Fruit fly (Drosophila melanogaster) whole organism, embryonic: ENCODE measurements around the gene CG17819.
A peak's percentile ranks its signal among the peaks of the same experiment; 100 is the strongest.

ENCODE experiments used
- Awh ChIP-seq: fragments of 200-800 bp; sonication (Bioruptor generic); IDR thresholded peaks from 2 replicates; pipeline ENCODE4, ENCODE4 v1.3.6; 2022; ENCODE audit warnings: missing biosample characterization, missing genetic modification characterization
- CG10147 ChIP-seq: fragments of 200-800 bp; sonication (Bioruptor generic); optimal IDR thresholded peaks from 2 replicates; lab custom pipeline; 2019; ENCODE audit warnings: missing biosample characterization, mild to moderate bottlenecking, missing genetic modification characterization, moderate library complexity
- CG11093 ChIP-seq: fragments of 200-800 bp; sonication (Bioruptor generic); IDR thresholded peaks from 3 replicates; pipeline ENCODE4 v1.3.6; 2022; ENCODE audit warnings: missing biosample characterization, missing genetic modification characterization
- CG11504 ChIP-seq: fragments of 200-800 bp; sonication (Bioruptor generic); optimal IDR thresholded peaks from 3 replicates; lab custom pipeline; 2019; ENCODE audit warnings: missing biosample characterization, mild to moderate bottlenecking, missing genetic modification characterization, moderate library complexity
- CG11723 ChIP-seq: fragments of 200-800 bp; sonication (Bioruptor generic); optimal IDR thresholded peaks from 2 replicates; lab custom pipeline; 2017; ENCODE audit warnings: missing biosample characterization, mild to moderate bottlenecking, missing genetic modification characterization
- CG12236 ChIP-seq: fragments of 200-800 bp; sonication (Bioruptor generic); optimal IDR thresholded peaks from 2 replicates; lab custom pipeline; 2016; ENCODE audit warnings: missing biosample characterization, missing genetic modification characterization
- CG12299 ChIP-seq: fragments of 200-800 bp; sonication (Bioruptor generic); optimal IDR thresholded peaks from 2 replicates; lab custom pipeline; 2018; ENCODE audit warnings: missing biosample characterization, mild to moderate bottlenecking, missing genetic modification characterization
- CG14965 ChIP-seq: fragments of 200-800 bp; sonication (Bioruptor generic); optimal IDR thresholded peaks from 2 replicates; lab custom pipeline; 2016; ENCODE audit warnings: missing biosample characterization, missing genetic modification characterization, borderline replicate concordance
- CG1602 ChIP-seq: fragments of 200-800 bp; sonication (Bioruptor generic); optimal IDR thresholded peaks from 3 replicates; lab custom pipeline; 2016; ENCODE audit warnings: missing biosample characterization, missing genetic modification characterization
- CG17568 ChIP-seq: fragments of 200-800 bp; sonication (Bioruptor generic); optimal IDR thresholded peaks from 2 replicates; lab custom pipeline; 2018; ENCODE audit warnings: missing biosample characterization, mild to moderate bottlenecking, missing genetic modification characterization, moderate library complexity
- CG17829 ChIP-seq: fragments of 200-800 bp; optimal IDR thresholded peaks from 2 replicates; lab custom pipeline; 2019; ENCODE audit warnings: missing biosample characterization, mild to moderate bottlenecking, missing genetic modification characterization, moderate library complexity
- CG2116 ChIP-seq: fragments of 200-800 bp; sonication (Bioruptor generic); optimal IDR thresholded peaks from 3 replicates; lab custom pipeline; 2018; ENCODE audit warnings: missing biosample characterization, mild to moderate bottlenecking, missing genetic modification characterization
- CG2129 ChIP-seq: fragments of 200-800 bp; sonication (Bioruptor generic); IDR thresholded peaks from 2 replicates; pipeline ENCODE4 v1.3.6; 2022; ENCODE audit warnings: missing biosample characterization, missing genetic modification characterization; ENCODE audit not compliant: partially characterized antibody
- CG2199 ChIP-seq: fragments of 200-800 bp; sonication (Bioruptor generic); IDR thresholded peaks from 3 replicates; pipeline ENCODE4 v1.3.6; 2022; ENCODE audit warnings: missing biosample characterization, missing genetic modification characterization
- CG31224 ChIP-seq: fragments of 200-800 bp; sonication (Bioruptor generic); IDR thresholded peaks from 2 replicates; pipeline ENCODE4 v1.3.6; 2022; ENCODE audit warnings: missing biosample characterization, missing genetic modification characterization
- CG34224 ChIP-seq: fragments of 200-800 bp; sonication (Bioruptor generic); IDR thresholded peaks from 3 replicates; pipeline ENCODE4 v1.3.6; 2022; ENCODE audit warnings: missing biosample characterization, missing genetic modification characterization; ENCODE audit not compliant: partially characterized antibody
- CG6854 ChIP-seq: fragments of 200-800 bp; sonication (Bioruptor generic); optimal IDR thresholded peaks from 3 replicates; lab custom pipeline; 2017; ENCODE audit warnings: missing biosample characterization, mild to moderate bottlenecking, missing genetic modification characterization
- CG7928 ChIP-seq: fragments of 200-800 bp; sonication (Bioruptor generic); optimal IDR thresholded peaks from 2 replicates; lab custom pipeline; 2017; ENCODE audit warnings: missing biosample characterization, mild to moderate bottlenecking, missing genetic modification characterization
- CG8089 ChIP-seq: fragments of 200-800 bp; sonication (Bioruptor generic); optimal IDR thresholded peaks from 3 replicates; lab custom pipeline; 2016; ENCODE audit warnings: missing biosample characterization, missing genetic modification characterization
- CG8924 ChIP-seq: fragments of 200-800 bp; optimal IDR thresholded peaks from 3 replicates; lab custom pipeline; 2019; ENCODE audit warnings: missing biosample characterization, mild to moderate bottlenecking, missing genetic modification characterization, moderate library complexity
- CG8944 ChIP-seq: fragments of 200-800 bp; sonication (Bioruptor generic); optimal IDR thresholded peaks from 3 replicates; lab custom pipeline; 2016; ENCODE audit warnings: missing biosample characterization, missing genetic modification characterization
- CTCF ChIP-seq: fragments of 200-800 bp; sonication (Bioruptor generic); optimal IDR thresholded peaks from 2 replicates; lab custom pipeline; 2017; ENCODE audit warnings: missing biosample characterization, mild to moderate bottlenecking, missing genetic modification characterization, moderate library complexity
- Eip74EF ChIP-seq, 2 experiments: fragments of 200-800 bp in 1 of 2; fragments of >200 bp in 1 of 2; sonication (Bioruptor generic) in 1 of 2; optimal IDR thresholded peaks; 2 replicates each; lab custom pipeline; 2017 to 2019; ENCODE audit warnings: missing biosample characterization in 2 of 2, missing genetic modification characterization in 2 of 2, mild to moderate bottlenecking in 1 of 2, moderate library complexity in 1 of 2
- HHEX ChIP-seq: fragments of 200-800 bp; sonication (Bioruptor generic); optimal IDR thresholded peaks from 3 replicates; lab custom pipeline; 2017; ENCODE audit warnings: missing biosample characterization, mild to moderate bottlenecking, missing genetic modification characterization, missing genetic modification reagents
- HLH3B ChIP-seq: fragments of 200-800 bp; sonication (Bioruptor generic); IDR thresholded peaks from 2 replicates; pipeline ENCODE4 v1.3.6; 2022; ENCODE audit warnings: missing biosample characterization, missing genetic modification characterization
- Hr3 ChIP-seq: fragments of 200-800 bp; sonication (Bioruptor generic); optimal IDR thresholded peaks from 3 replicates; lab custom pipeline; 2016; ENCODE audit warnings: missing biosample characterization, missing genetic modification characterization
- Kr ChIP-seq: fragments of 200-800 bp; sonication (Bioruptor generic); optimal IDR thresholded peaks from 2 replicates; lab custom pipeline; 2017; ENCODE audit warnings: missing biosample characterization, mild to moderate bottlenecking, missing genetic modification characterization
- MESR4 ChIP-seq: fragments of 200-800 bp; sonication (Bioruptor generic); optimal IDR thresholded peaks from 2 replicates; lab custom pipeline; 2018; ENCODE audit warnings: missing biosample characterization, mild to moderate bottlenecking, missing genetic modification characterization, moderate library complexity
- NC2α ChIP-seq: fragments of 200-800 bp; sonication (Bioruptor generic); optimal IDR thresholded peaks from 2 replicates; lab custom pipeline; 2016; ENCODE audit warnings: missing biosample characterization, missing genetic modification characterization
- Pdp1 ChIP-seq, 2 experiments: fragments of 200-800 bp; sonication (Bioruptor generic); optimal IDR thresholded peaks; 3 replicates each; lab custom pipeline; 2016; ENCODE audit warnings: missing biosample characterization in 2 of 2, missing genetic modification characterization in 2 of 2, mild to moderate bottlenecking in 1 of 2, moderate library complexity in 1 of 2
- Sry-δ ChIP-seq: fragments of 200-800 bp; sonication (Bioruptor generic); optimal IDR thresholded peaks from 2 replicates; lab custom pipeline; 2016; ENCODE audit warnings: missing biosample characterization, missing genetic modification characterization
- Stat92E ChIP-seq, 3 experiments: fragments of >200 bp in 2 of 3; fragments of 200-800 bp in 1 of 3; sonication (Bioruptor generic) in 1 of 3; optimal IDR thresholded peaks; 2 replicates each; lab custom pipeline; 2017 to 2019; ENCODE audit warnings: missing biosample characterization in 3 of 3, missing genetic modification characterization in 3 of 3, mild to moderate bottlenecking in 1 of 3, moderate library complexity in 1 of 3
- az2 ChIP-seq: fragments of 200-800 bp; sonication (Bioruptor generic); optimal IDR thresholded peaks from 3 replicates; lab custom pipeline; 2016; ENCODE audit warnings: missing biosample characterization, missing genetic modification characterization
- br ChIP-seq: fragments of >200 bp; optimal IDR thresholded peaks from 2 replicates; lab custom pipeline; 2017
- ci ChIP-seq: fragments of 200-800 bp; sonication (Bioruptor generic); IDR thresholded peaks from 3 replicates; pipeline ENCODE4 v1.3.6; 2022; ENCODE audit warnings: missing biosample characterization, missing genetic modification characterization
- dan ChIP-seq: fragments of 200-800 bp; sonication (Bioruptor generic); IDR thresholded peaks from 2 replicates; pipeline ENCODE4 v1.3.6; 2022; ENCODE audit warnings: missing biosample characterization, missing genetic modification characterization
- fru ChIP-seq: fragments of >200 bp; optimal IDR thresholded peaks from 2 replicates; lab custom pipeline; 2017
- ftz-f1 ChIP-seq: fragments of 200-800 bp; sonication (Bioruptor generic); optimal IDR thresholded peaks from 2 replicates; lab custom pipeline; 2016; ENCODE audit warnings: missing biosample characterization, missing genetic modification characterization
- gce ChIP-seq: fragments of 200-800 bp; sonication (Bioruptor generic); IDR thresholded peaks from 3 replicates; pipeline ENCODE4 v1.3.6; 2022; ENCODE audit warnings: missing biosample characterization, missing genetic modification characterization
- gro ChIP-seq: fragments of 200-800 bp; sonication (Bioruptor generic); optimal IDR thresholded peaks from 2 replicates; lab custom pipeline; 2016; ENCODE audit warnings: missing biosample characterization, missing genetic modification characterization
- gsb ChIP-seq: fragments of 200-800 bp; sonication (Bioruptor generic); IDR thresholded peaks from 2 replicates; pipeline ENCODE4 v1.3.6; 2022; ENCODE audit warnings: missing biosample characterization, missing genetic modification characterization
- lmd ChIP-seq: fragments of 200-800 bp; sonication (Bioruptor generic); IDR thresholded peaks from 2 replicates; pipeline ENCODE4 v1.3.6; 2022; ENCODE audit warnings: missing biosample characterization, missing genetic modification characterization
- pb ChIP-seq: fragments of 200-800 bp; sonication (Bioruptor generic); optimal IDR thresholded peaks from 3 replicates; lab custom pipeline; 2016; ENCODE audit warnings: missing biosample characterization, missing genetic modification characterization
- peb ChIP-seq: fragments of 200-800 bp; sonication (Bioruptor generic); IDR thresholded peaks from 2 replicates; pipeline ENCODE4 v1.3.6; 2022; ENCODE audit warnings: missing biosample characterization, missing genetic modification characterization
- pzg ChIP-seq: fragments of 200-800 bp; sonication (Bioruptor generic); optimal IDR thresholded peaks from 3 replicates; lab custom pipeline; 2018; ENCODE audit warnings: missing biosample characterization, mild to moderate bottlenecking, missing genetic modification characterization, moderate library complexity
- schlank ChIP-seq: fragments of 200-800 bp; sonication (Bioruptor generic); optimal IDR thresholded peaks from 2 replicates; lab custom pipeline; 2018; ENCODE audit warnings: missing biosample characterization, mild to moderate bottlenecking, missing genetic modification characterization
- scrt ChIP-seq: fragments of 200-800 bp; sonication (Bioruptor generic); optimal IDR thresholded peaks from 2 replicates; lab custom pipeline; 2018; ENCODE audit warnings: missing biosample characterization, mild to moderate bottlenecking, missing genetic modification characterization, moderate library complexity
- seq ChIP-seq: fragments of 200-800 bp; sonication (Bioruptor generic); IDR thresholded peaks from 2 replicates; pipeline ENCODE4 v1.3.6; 2022; ENCODE audit warnings: missing biosample characterization, missing genetic modification characterization
- tin ChIP-seq: fragments of 200-800 bp; sonication (Bioruptor generic); optimal IDR thresholded peaks from 3 replicates; lab custom pipeline; 2016; ENCODE audit warnings: missing biosample characterization, missing genetic modification characterization
- tup ChIP-seq: fragments of 200-800 bp; sonication (Bioruptor generic); optimal IDR thresholded peaks from 2 replicates; lab custom pipeline; 2016; ENCODE audit warnings: missing biosample characterization, mild to moderate bottlenecking, missing genetic modification characterization, moderate library complexity

CG17819 gene

dm6 chr3R:21862137-21862850 is 23.1 kb downstream of the CG17819 start (continued):
- peak; percentile 11 for TF ChIP-seq CG8089 (GFP tag; lab: Kevin White, UChicago)
- peak; percentile 19 for TF ChIP-seq CTCF
- peak; percentile 93 for TF ChIP-seq CG17829
- peak; percentile 69 for TF ChIP-seq HHEX
- peak; percentile 47 for TF ChIP-seq tup (GFP tag; lab: Kevin White, UChicago)
- TF ChIP-seq CG11504 (tag; lab: Kevin White, UChicago), result peak; percentile 81
- TF ChIP-seq CG11093, result no peak
- peak; percentile 5 for TF ChIP-seq CG12236
- peak; percentile 46; the same call in 1 of the 2 replicates for TF ChIP-seq seq (GFP tag; lab: Robert Waterston, UW)
- no peak for TF ChIP-seq dan (GFP tag; lab: Robert Waterston, UW)
- TF ChIP-seq Awh (GFP tag; lab: Robert Waterston, UW), result peak; percentile 86
- peak; percentile 77 for TF ChIP-seq Hr3 (GFP tag; lab: Kevin White, UChicago)
- TF ChIP-seq pzg (GFP tag; lab: Kevin White, UChicago), result no peak
- peak; percentile 39 for TF ChIP-seq CG8944 (GFP tag; lab: Kevin White, UChicago)
- TF ChIP-seq MESR4 (GFP tag; lab: Kevin White, UChicago), result no peak
- peak; percentile 67 for TF ChIP-seq peb (GFP tag; lab: Robert Waterston, UW)
- peak; percentile 84 for TF ChIP-seq CG8924 (tag; lab: Kevin White, UChicago)
- no peak for TF ChIP-seq CG2129
- TF ChIP-seq ci, result peak; percentile 95
- no peak for TF ChIP-seq CG7928
- TF ChIP-seq Stat92E (GFP tag; optimal IDR thresholded peaks at IDR 0.05; lab: Kevin White, UChicago), result peak in 1 of 3 experiments; percentile 0
- TF ChIP-seq br, result no peak
- no peak for TF ChIP-seq Sry-δ (GFP tag; lab: Kevin White, UChicago)
- peak; percentile 47; the same call in 2 of the 3 replicates for TF ChIP-seq CG2199 (GFP tag; lab: Robert Waterston, UW)
- TF ChIP-seq lmd (GFP tag; lab: Robert Waterston, UW), result peak; percentile 72
- peak; percentile 41 for TF ChIP-seq CG2116 (GFP tag; lab: Kevin White, UChicago)
- no peak for TF ChIP-seq schlank (tag; lab: Kevin White, UChicago)
- TF ChIP-seq gsb, result no peak
- no peak for TF ChIP-seq CG14965 (GFP tag; lab: Kevin White, UChicago)
- TF ChIP-seq CG34224 (GFP tag; lab: Robert Waterston, UW), result no peak
- TF ChIP-seq tin (GFP tag; lab: Kevin White, UChicago), result peak; percentile 59
- peak; percentile 79 for TF ChIP-seq CG11723
- TF ChIP-seq CG17568 (GFP tag; lab: Kevin White, UChicago), result peak; percentile 56
- TF ChIP-seq gro (GFP tag; lab: Kevin White, UChicago), result no peak
- TF ChIP-seq CG1602 (GFP tag; lab: Kevin White, UChicago), result peak; percentile 69
- TF ChIP-seq scrt, result peak; percentile 25
- TF ChIP-seq az2, result peak; percentile 85
- TF ChIP-seq pb (GFP tag; lab: Kevin White, UChicago), result no peak
- no peak for TF ChIP-seq fru (lab: Kevin White, UChicago)
- TF ChIP-seq NC2α (GFP tag; lab: Kevin White, UChicago), result no peak
- TF ChIP-seq HLH3B, result peak; percentile 60
- TF ChIP-seq CG10147 (GFP tag; lab: Kevin White, UChicago), result peak; percentile 60
- peak; percentile 81 for TF ChIP-seq gce (GFP tag; lab: Robert Waterston, UW)
- TF ChIP-seq CG12299 (tag; lab: Kevin White, UChicago), result peak; percentile 85
- peak in 1 of 2 experiments; percentile 81 for TF ChIP-seq Eip74EF (GFP tag; optimal IDR thresholded peaks at IDR 0.05; lab: Kevin White, UChicago)
- TF ChIP-seq CG6854 (GFP tag; lab: Kevin White, UChicago), result no peak
- TF ChIP-seq CG31224, result no peak
- no peak for TF ChIP-seq Kr (GFP tag; lab: Kevin White, UChicago)
- TF ChIP-seq ftz-f1 (GFP tag; lab: Kevin White, UChicago), result no peak
- TF ChIP-seq Pdp1 (GFP tag; optimal IDR thresholded peaks at IDR 0.05; lab: Kevin White, UChicago), result peak in 1 of 2 experiments; percentile 74
